Fruit fly (Drosophila melanogaster) whole organism, embryonic: ENCODE data around the gene SPH93.

ENCODE experiments used
- B-H1 ChIP-seq: fragments of 200-800 bp; sonication (Bioruptor generic); IDR thresholded peaks from 3 replicates; pipeline ENCODE4 v1.3.6; 2022; ENCODE audit warnings: missing biosample characterization, missing genetic modification characterization
- CG11504 ChIP-seq: fragments of 200-800 bp; sonication (Bioruptor generic); optimal IDR thresholded peaks from 3 replicates; lab custom pipeline; 2019; ENCODE audit warnings: missing biosample characterization, mild to moderate bottlenecking, missing genetic modification characterization, moderate library complexity
- CG12104 ChIP-seq: fragments of 200-800 bp; sonication (Bioruptor generic); optimal IDR thresholded peaks from 3 replicates; lab custom pipeline; 2016; ENCODE audit warnings: missing biosample characterization, missing genetic modification characterization
- CG12391 ChIP-seq: fragments of 200-800 bp; sonication (Bioruptor generic); optimal IDR thresholded peaks from 3 replicates; lab custom pipeline; 2018; ENCODE audit warnings: missing biosample characterization, mild to moderate bottlenecking, missing genetic modification characterization, moderate library complexity
- CG14441 ChIP-seq: fragments of 200-800 bp; sonication (Bioruptor generic); IDR thresholded peaks from 2 replicates; pipeline ENCODE4 v1.3.6; 2022; ENCODE audit warnings: missing biosample characterization, missing genetic modification characterization
- CG14860 ChIP-seq: fragments of 200-800 bp; sonication (Bioruptor generic); IDR thresholded peaks from 3 replicates; pipeline ENCODE4 v1.3.6; 2022; ENCODE audit warnings: missing biosample characterization, missing genetic modification characterization; ENCODE audit not compliant: partially characterized antibody
- CG15479 ChIP-seq: fragments of 200-800 bp; sonication (Bioruptor generic); optimal IDR thresholded peaks from 3 replicates; lab custom pipeline; 2019; ENCODE audit warnings: missing biosample characterization, mild to moderate bottlenecking, missing genetic modification characterization, moderate library complexity
- CG17328 ChIP-seq: fragments of 200-800 bp; sonication (Bioruptor generic); IDR thresholded peaks from 2 replicates; pipeline ENCODE4 v1.3.6; 2022; ENCODE audit warnings: missing biosample characterization, missing genetic modification characterization
- CG17568 ChIP-seq: fragments of 200-800 bp; sonication (Bioruptor generic); optimal IDR thresholded peaks from 2 replicates; lab custom pipeline; 2018; ENCODE audit warnings: missing biosample characterization, mild to moderate bottlenecking, missing genetic modification characterization, moderate library complexity
- CG18011 ChIP-seq: fragments of 200-800 bp; sonication (Bioruptor generic); optimal IDR thresholded peaks from 2 replicates; lab custom pipeline; 2017; ENCODE audit warnings: missing biosample characterization, missing genetic modification characterization, mild to moderate bottlenecking, moderate library complexity, missing genotype
- CG30403 ChIP-seq: fragments of 200-800 bp; sonication (Bioruptor generic); optimal IDR thresholded peaks from 3 replicates; lab custom pipeline; 2016; ENCODE audit warnings: missing biosample characterization, missing genetic modification characterization
- CG34376 ChIP-seq: fragments of 200-800 bp; sonication (Bioruptor generic); optimal IDR thresholded peaks from 2 replicates; lab custom pipeline; 2018; ENCODE audit warnings: missing biosample characterization, mild to moderate bottlenecking, missing genetic modification characterization
- CG4328 ChIP-seq: fragments of 200-800 bp; sonication (Bioruptor generic); optimal IDR thresholded peaks from 3 replicates; lab custom pipeline; 2017; ENCODE audit warnings: missing biosample characterization, missing genetic modification reagents, missing genetic modification characterization
- CG4360 ChIP-seq: fragments of 200-800 bp; sonication (Bioruptor generic); IDR thresholded peaks from 2 replicates; pipeline ENCODE4 v1.3.6; 2022; ENCODE audit warnings: missing biosample characterization, missing genetic modification characterization
- CG6791 ChIP-seq: fragments of 200-800 bp; sonication (Bioruptor generic); IDR thresholded peaks from 3 replicates; pipeline ENCODE4 v1.3.6; 2022; ENCODE audit warnings: missing biosample characterization, missing genetic modification characterization; ENCODE audit not compliant: partially characterized antibody
- CG6813 ChIP-seq: fragments of 200-800 bp; sonication (Bioruptor generic); optimal IDR thresholded peaks from 2 replicates; lab custom pipeline; 2017; ENCODE audit warnings: missing biosample characterization, missing genetic modification characterization, mild to moderate bottlenecking, moderate library complexity, missing genetic modification reagents
- CG9876 ChIP-seq: fragments of 200-800 bp; sonication (Bioruptor generic); optimal IDR thresholded peaks from 2 replicates; lab custom pipeline; 2016; ENCODE audit warnings: missing biosample characterization, missing genetic modification characterization
- CoRest ChIP-seq: fragments of 200-800 bp; sonication (Bioruptor generic); optimal IDR thresholded peaks from 3 replicates; lab custom pipeline; 2018; ENCODE audit warnings: missing biosample characterization, mild to moderate bottlenecking, missing genetic modification characterization, moderate library complexity
- Dfd ChIP-seq, 2 experiments: fragments of >200 bp; optimal IDR thresholded peaks; 2 replicates each; lab custom pipeline; 2017; ENCODE audit warnings: missing biosample characterization in 2 of 2, missing genetic modification characterization in 2 of 2
- Dip3 ChIP-seq: fragments of 200-800 bp; sonication (Bioruptor generic); optimal IDR thresholded peaks from 3 replicates; lab custom pipeline; 2016; ENCODE audit warnings: missing biosample characterization, missing genetic modification characterization
- Fer1 ChIP-seq: fragments of 200-800 bp; sonication (Bioruptor generic); optimal IDR thresholded peaks from 2 replicates; lab custom pipeline; 2017; ENCODE audit warnings: missing biosample characterization, mild to moderate bottlenecking, missing genetic modification characterization
- HmgD ChIP-seq: fragments of 200-800 bp; sonication (Bioruptor generic); optimal IDR thresholded peaks from 3 replicates; lab custom pipeline; 2016; ENCODE audit warnings: missing biosample characterization, missing genetic modification characterization
- Hr39 ChIP-seq: fragments of >200 bp; optimal IDR thresholded peaks from 2 replicates; lab custom pipeline; 2017
- Hr51 ChIP-seq, 2 experiments: fragments of 200-800 bp; sonication (Bioruptor generic); optimal IDR thresholded peaks; 2 replicates in 1 of 2; 3 replicates in 1 of 2; lab custom pipeline; 2016 to 2018; ENCODE audit warnings: missing biosample characterization in 2 of 2, missing genetic modification characterization in 2 of 2, mild to moderate bottlenecking in 1 of 2, moderate library complexity in 1 of 2
- Lim3 ChIP-seq: fragments of 200-800 bp; sonication (Bioruptor generic); IDR thresholded peaks from 2 replicates; pipeline ENCODE4 v1.3.6; 2022; ENCODE audit warnings: missing biosample characterization, missing genetic modification characterization
- Med ChIP-seq: fragments of 200-800 bp; sonication (Bioruptor generic); peaks from one replicate; lab custom pipeline; 2016; ENCODE audit warnings: missing biosample characterization, missing genetic modification characterization, mild to moderate bottlenecking, inconsistent platforms, moderate library complexity
- Optix ChIP-seq: fragments of 200-800 bp; sonication (Bioruptor generic); IDR thresholded peaks from 3 replicates; pipeline ENCODE4 v1.3.6; 2022; ENCODE audit warnings: missing biosample characterization, missing genetic modification characterization
- Ptx1 ChIP-seq: fragments of 200-800 bp; sonication (Bioruptor generic); IDR thresholded peaks from 2 replicates; pipeline ENCODE4 v1.3.6; 2022; ENCODE audit warnings: missing biosample characterization, missing genetic modification characterization
- ab ChIP-seq: fragments of 200-800 bp; sonication (Bioruptor generic); optimal IDR thresholded peaks from 2 replicates; lab custom pipeline; 2016; ENCODE audit warnings: missing biosample characterization, missing genetic modification characterization
- ara ChIP-seq: fragments of 200-800 bp; sonication (Bioruptor generic); IDR thresholded peaks from 2 replicates; pipeline ENCODE4 v1.3.6; 2022; ENCODE audit warnings: missing biosample characterization, missing genetic modification characterization
- ase ChIP-seq: fragments of 200-800 bp; sonication (Bioruptor generic); IDR thresholded peaks from 3 replicates; pipeline ENCODE4 v1.3.6; 2022; ENCODE audit warnings: missing biosample characterization, missing genetic modification characterization
- eve ChIP-seq, 2 experiments: fragments of >200 bp; optimal IDR thresholded peaks; 2 replicates each; lab custom pipeline; 2017; ENCODE audit warnings: missing biosample characterization in 2 of 2, missing genetic modification characterization in 2 of 2
- gce ChIP-seq: fragments of 200-800 bp; sonication (Bioruptor generic); IDR thresholded peaks from 3 replicates; pipeline ENCODE4 v1.3.6; 2022; ENCODE audit warnings: missing biosample characterization, missing genetic modification characterization
- gem ChIP-seq: fragments of 200-800 bp; sonication (Bioruptor generic); optimal IDR thresholded peaks from 2 replicates; lab custom pipeline; 2019; ENCODE audit warnings: missing biosample characterization, mild to moderate bottlenecking, missing genetic modification characterization, moderate library complexity
- grau ChIP-seq: fragments of 200-800 bp; optimal IDR thresholded peaks from 3 replicates; lab custom pipeline; 2019; ENCODE audit warnings: missing biosample characterization, mild to moderate bottlenecking, missing genetic modification characterization, moderate library complexity
- lilli ChIP-seq: fragments of 200-800 bp; sonication (Bioruptor generic); optimal IDR thresholded peaks from 3 replicates; lab custom pipeline; 2016; ENCODE audit warnings: missing biosample characterization, missing genetic modification characterization
- nom ChIP-seq: fragments of 200-800 bp; sonication (Bioruptor generic); optimal IDR thresholded peaks from 2 replicates; lab custom pipeline; 2017; ENCODE audit warnings: missing biosample characterization, missing genetic modification characterization, mild to moderate bottlenecking, moderate library complexity, missing genetic modification reagents
- pan ChIP-seq, 4 experiments: fragments of >200 bp in 3 of 4; fragments of 200-800 bp in 1 of 4; sonication (Bioruptor generic) in 1 of 4; optimal IDR thresholded peaks in 3 of 4; IDR thresholded peaks in 1 of 4; 2 replicates each; pipeline versions ENCODE4 v1.3.6 to Lab custom; 2017 to 2022; ENCODE audit warnings: missing biosample characterization in 2 of 4, missing genetic modification characterization in 2 of 4, mixed read lengths in 1 of 4
- scrt ChIP-seq: fragments of 200-800 bp; sonication (Bioruptor generic); optimal IDR thresholded peaks from 2 replicates; lab custom pipeline; 2018; ENCODE audit warnings: missing biosample characterization, mild to moderate bottlenecking, missing genetic modification characterization, moderate library complexity
- seq ChIP-seq: fragments of 200-800 bp; sonication (Bioruptor generic); IDR thresholded peaks from 2 replicates; pipeline ENCODE4 v1.3.6; 2022; ENCODE audit warnings: missing biosample characterization, missing genetic modification characterization
- sisA ChIP-seq: fragments of 200-800 bp; sonication (Bioruptor generic); IDR thresholded peaks from 2 replicates; pipeline ENCODE4 v1.3.6; 2022; ENCODE audit warnings: missing biosample characterization, missing genetic modification characterization
- tx ChIP-seq: fragments of 200-800 bp; sonication (Bioruptor generic); optimal IDR thresholded peaks from 2 replicates; lab custom pipeline; 2016; ENCODE audit warnings: missing biosample characterization, missing genetic modification characterization

Gene SPH93

DNA sequence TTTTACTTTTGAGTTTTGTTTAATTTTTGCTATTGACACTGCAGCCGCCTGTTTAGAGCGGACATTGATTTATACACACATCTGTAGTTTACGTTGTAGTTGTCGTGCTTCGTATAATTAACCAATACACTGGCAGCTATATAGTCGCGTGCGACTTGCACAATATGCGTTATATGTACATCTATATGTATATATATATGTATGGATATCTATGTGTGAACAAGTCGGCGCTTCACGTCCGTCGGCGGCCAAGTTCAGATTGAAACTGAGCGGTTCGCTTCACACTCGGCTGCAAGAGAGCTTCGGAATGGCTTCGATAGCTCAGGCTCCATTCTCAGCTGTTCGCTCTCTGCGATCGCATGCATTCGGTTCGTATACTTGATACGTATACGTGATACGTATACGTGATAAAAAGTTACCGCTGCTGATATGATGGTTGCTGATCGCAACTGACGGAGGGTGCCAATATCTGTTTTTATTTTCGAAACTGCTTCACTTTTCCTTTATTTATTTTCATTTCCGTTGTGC is 27.7 kb downstream of the SPH93 start (continued):
- no peak for TF ChIP-seq CG6791 (GFP tag; lab: Robert Waterston, UW)
- TF ChIP-seq, all 482 proteins: peak for 87

DNA sequence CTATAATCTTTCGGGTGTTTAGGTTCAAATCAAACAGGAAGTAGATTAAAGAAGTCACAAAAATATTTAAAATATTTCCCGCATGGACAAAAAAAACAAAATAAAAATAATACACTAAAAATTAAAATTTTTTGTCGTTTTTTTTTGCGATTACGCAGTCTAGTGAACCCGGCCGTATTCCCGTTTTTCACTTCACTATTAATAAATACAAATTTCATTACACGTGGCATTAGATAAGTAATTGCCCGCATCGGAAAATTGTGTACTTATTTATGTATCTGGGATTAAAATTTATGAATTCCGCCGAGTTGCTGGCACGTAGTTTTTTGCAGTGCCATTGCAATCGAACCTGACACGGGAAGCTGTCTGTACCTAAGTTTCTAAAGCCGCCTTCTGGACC is 28.5 kb downstream of the SPH93 start:
- peak; percentile 44; the same call in 1 of the 2 replicates for TF ChIP-seq Ptx1 (GFP tag; lab: Robert Waterston, UW)
- TF ChIP-seq Med: peak; percentile 73
- peak; percentile 11 for TF ChIP-seq CG30403 (GFP tag; lab: Kevin White, UChicago)
- TF ChIP-seq CoRest (tag; lab: Kevin White, UChicago): no peak
- no peak for TF ChIP-seq gce
- TF ChIP-seq CG11504 (tag; lab: Kevin White, UChicago): peak; percentile 15
- peak in 1 of 2 experiments; percentile 22 for TF ChIP-seq Hr51 (GFP tag; optimal IDR thresholded peaks at IDR 0.05; lab: Kevin White, UChicago)
- TF ChIP-seq CG14860 (GFP tag; lab: Robert Waterston, UW): no peak
- TF ChIP-seq Hr39 (lab: Kevin White, UChicago): no peak
- TF ChIP-seq CG34376: no peak
- no peak for TF ChIP-seq nom
- no peak for TF ChIP-seq CG12104 (GFP tag; lab: Kevin White, UChicago)
- no peak for TF ChIP-seq tx (GFP tag; lab: Kevin White, UChicago)
- TF ChIP-seq CG4360 (GFP tag; lab: Robert Waterston, UW): no peak
- TF ChIP-seq CG6813 (GFP tag; lab: Kevin White, UChicago): no peak
- no peak for TF ChIP-seq sisA (GFP tag; lab: Robert Waterston, UW)
- TF ChIP-seq Dip3 (GFP tag; lab: Kevin White, UChicago): no peak
- no peak for TF ChIP-seq ase (GFP tag; lab: Robert Waterston, UW)
- TF ChIP-seq CG18011 (GFP tag; lab: Kevin White, UChicago): no peak
- TF ChIP-seq lilli: no peak
- no peak for TF ChIP-seq Dfd (GFP tag; optimal IDR thresholded peaks at IDR 0.05; lab: Kevin White, UChicago)
- no peak for TF ChIP-seq scrt (GFP tag; lab: Kevin White, UChicago)
- peak; percentile 16; the same call in 1 of the 2 replicates for TF ChIP-seq CG17328 (GFP tag; lab: Robert Waterston, UW)
- TF ChIP-seq pan (optimal IDR thresholded peaks at IDR 0.05; lab: Kevin White, UChicago): no peak
- TF ChIP-seq pan (GFP tag; optimal IDR thresholded peaks at IDR 0.05 in 1 of 2, IDR thresholded peaks at IDR 0.05 in 1 of 2): no peak
- no peak for TF ChIP-seq CG12391 (tag; lab: Kevin White, UChicago)
- no peak for TF ChIP-seq ab (GFP tag; lab: Kevin White, UChicago)
- TF ChIP-seq ara (GFP tag; lab: Robert Waterston, UW): no peak
- TF ChIP-seq grau (tag; lab: Kevin White, UChicago): no peak
- TF ChIP-seq CG4328: no peak
- no peak for TF ChIP-seq CG15479 (GFP tag; lab: Kevin White, UChicago)
- TF ChIP-seq Lim3 (GFP tag; lab: Robert Waterston, UW): no peak
- TF ChIP-seq CG9876: no peak
- no peak for TF ChIP-seq seq
- TF ChIP-seq B-H1 (GFP tag; lab: Robert Waterston, UW): 0 out of 3 replicates have a peak, but pooled peaks have one; percentile 12
- no peak for TF ChIP-seq HmgD (GFP tag; lab: Kevin White, UChicago)
- no peak for TF ChIP-seq CG17568 (GFP tag; lab: Kevin White, UChicago)
- no peak for TF ChIP-seq eve (GFP tag; optimal IDR thresholded peaks at IDR 0.05; lab: Kevin White, UChicago)
- no peak for TF ChIP-seq Optix (GFP tag; lab: Robert Waterston, UW)
- TF ChIP-seq CG14441 (GFP tag; lab: Robert Waterston, UW): peak; percentile 29; the same call in 1 of the 2 replicates
- TF ChIP-seq Fer1 (GFP tag; lab: Kevin White, UChicago): no peak
- TF ChIP-seq gem (tag; lab: Kevin White, UChicago): peak; percentile 16
- TF ChIP-seq, all 482 proteins: peak for 9
